Worm (Caenorhabditis elegans) whole organism, mixed stage, embryonic: Measurements from ENCODE around the gene C06E1.7.

Experiments
- M03D4.4 ChIP-seq: sonication (generic microtip); optimal IDR thresholded peaks from 2 replicates; lab custom pipeline; 2017; ENCODE audit warnings: mild to moderate bottlenecking, missing genetic modification characterization, missing compliant biosample characterization
- blmp-1 ChIP-seq: fragments of 150-350 bp; optimal IDR thresholded peaks from 2 replicates; lab custom pipeline; 2014; ENCODE audit warnings: missing biosample characterization, missing genetic modification characterization
- ceh-39 ChIP-seq: fragments of 150-350 bp; optimal IDR thresholded peaks from 2 replicates; lab custom pipeline; 2014; ENCODE audit warnings: missing biosample characterization, missing genetic modification characterization
- ceh-43 ChIP-seq: fragments of 200-800 bp; sonication (Bioruptor generic); optimal IDR thresholded peaks from 2 replicates; lab custom pipeline; 2018; ENCODE audit warnings: mild to moderate bottlenecking, missing genetic modification characterization, moderate library complexity, missing compliant biosample characterization
- ceh-83 ChIP-seq: fragments of 200-800 bp; sonication (Bioruptor generic); optimal IDR thresholded peaks from 2 replicates; lab custom pipeline; 2018; ENCODE audit warnings: mild to moderate bottlenecking, missing genetic modification characterization, missing compliant biosample characterization
- ces-1 ChIP-seq: fragments of 150-350 bp; optimal IDR thresholded peaks from 2 replicates; lab custom pipeline; 2014; ENCODE audit warnings: missing biosample characterization, missing genetic modification reagents, missing genetic modification characterization
- drap-1 ChIP-seq: fragments of 200-800 bp; sonication (Bioruptor generic); optimal IDR thresholded peaks from 3 replicates; lab custom pipeline; 2018; ENCODE audit warnings: mild to moderate bottlenecking, missing genetic modification characterization, missing compliant biosample characterization
- elt-1 ChIP-seq: sonication (generic microtip); optimal IDR thresholded peaks from 2 replicates; lab custom pipeline; 2017; ENCODE audit warnings: missing genetic modification characterization, mild to moderate bottlenecking, missing compliant biosample characterization, antibody characterized with exemption, moderate library complexity, borderline replicate concordance; ENCODE audit not compliant: insufficient read depth
- elt-3 ChIP-seq: fragments of 150-350 bp; optimal IDR thresholded peaks from 2 replicates; lab custom pipeline; 2014; ENCODE audit warnings: missing biosample characterization, missing genetic modification characterization
- ham-2 ChIP-seq: fragments of 200-800 bp; sonication (Bioruptor generic); optimal IDR thresholded peaks from 2 replicates; lab custom pipeline; 2018; ENCODE audit warnings: mild to moderate bottlenecking, missing genetic modification characterization, missing compliant biosample characterization
- hlh-1 ChIP-seq: fragments of 150-350 bp; optimal IDR thresholded peaks from 2 replicates; lab custom pipeline; 2014; ENCODE audit warnings: missing biosample characterization, missing genetic modification reagents, missing genetic modification characterization
- lin-13 ChIP-seq: fragments of 150-350 bp; optimal IDR thresholded peaks from 2 replicates; lab custom pipeline; 2014; ENCODE audit warnings: missing biosample characterization, missing genetic modification characterization
- lin-32 ChIP-seq: fragments of 200-800 bp; sonication (Bioruptor generic); optimal IDR thresholded peaks from 2 replicates; lab custom pipeline; 2018; ENCODE audit warnings: mild to moderate bottlenecking, missing genetic modification characterization, missing compliant biosample characterization
- lsy-2 ChIP-seq: fragments of 150-350 bp; optimal IDR thresholded peaks from 2 replicates; lab custom pipeline; 2014; ENCODE audit warnings: missing biosample characterization, missing genetic modification characterization
- mab-5 ChIP-seq: fragments of 150-350 bp; optimal IDR thresholded peaks from 2 replicates; lab custom pipeline; 2014; ENCODE audit warnings: missing biosample characterization, missing genetic modification characterization
- mep-1 ChIP-seq: fragments of 150-350 bp; optimal IDR thresholded peaks from 2 replicates; lab custom pipeline; 2017; ENCODE audit warnings: missing biosample characterization, missing genetic modification reagents, missing genetic modification characterization, inconsistent platforms
- mls-2 ChIP-seq: sonication (generic microtip); optimal IDR thresholded peaks from 2 replicates; lab custom pipeline; 2016; ENCODE audit warnings: mild to moderate bottlenecking, missing genetic modification characterization, moderate library complexity, missing compliant biosample characterization
- nhr-12 ChIP-seq: fragments of 150-350 bp; optimal IDR thresholded peaks from 2 replicates; lab custom pipeline; 2014; ENCODE audit warnings: missing biosample characterization, missing genetic modification characterization
- nhr-2 ChIP-seq: fragments of 150-350 bp; optimal IDR thresholded peaks from 2 replicates; lab custom pipeline; 2014; ENCODE audit warnings: missing biosample characterization, missing genetic modification characterization
- nhr-237 ChIP-seq: fragments of 150-350 bp; optimal IDR thresholded peaks from 2 replicates; lab custom pipeline; 2014; ENCODE audit warnings: missing biosample characterization, missing genetic modification characterization
- nhr-28 ChIP-seq: fragments of 150-350 bp; optimal IDR thresholded peaks from 2 replicates; lab custom pipeline; 2014; ENCODE audit warnings: missing biosample characterization, missing genetic modification characterization
- nhr-76 ChIP-seq: sonication (generic microtip); optimal IDR thresholded peaks from 2 replicates; lab custom pipeline; 2017; ENCODE audit warnings: missing biosample characterization, missing genetic modification characterization
- pha-4 ChIP-seq: fragments of 150-350 bp; optimal IDR thresholded peaks from 2 replicates; lab custom pipeline; 2018; ENCODE audit warnings: missing biosample characterization, missing genetic modification reagents, missing genetic modification characterization
- sem-2 ChIP-seq: fragments of 200-800 bp; sonication (Bioruptor generic); optimal IDR thresholded peaks from 2 replicates; lab custom pipeline; 2018; ENCODE audit warnings: mild to moderate bottlenecking, missing genetic modification characterization, missing compliant biosample characterization
- snpc-4 ChIP-seq: fragments of 150-350 bp; optimal IDR thresholded peaks from 2 replicates; lab custom pipeline; 2014; ENCODE audit warnings: missing biosample characterization, missing genetic modification characterization
- sptf-1 ChIP-seq: sonication (generic microtip); optimal IDR thresholded peaks from 2 replicates; lab custom pipeline; 2017; ENCODE audit warnings: mild to moderate bottlenecking, missing genetic modification characterization, moderate library complexity, missing compliant biosample characterization
- tbx-8 ChIP-seq: fragments of 200-800 bp; sonication (Bioruptor generic); optimal IDR thresholded peaks from 2 replicates; lab custom pipeline; 2018; ENCODE audit warnings: mild to moderate bottlenecking, missing genetic modification characterization, moderate library complexity, missing compliant biosample characterization
- unc-120 ChIP-seq: sonication (generic microtip); optimal IDR thresholded peaks from 2 replicates; lab custom pipeline; 2017; ENCODE audit warnings: missing genetic modification characterization, missing compliant biosample characterization; ENCODE audit not compliant: poor library complexity, severe bottlenecking
- unc-39 ChIP-seq: fragments of 150-350 bp; optimal IDR thresholded peaks from 2 replicates; lab custom pipeline; 2014; ENCODE audit warnings: missing biosample characterization, missing genetic modification characterization
- unc-62 ChIP-seq: fragments of 150-350 bp; optimal IDR thresholded peaks from 2 replicates; lab custom pipeline; 2014; ENCODE audit warnings: missing biosample characterization, missing genetic modification reagents, missing genetic modification characterization
- zip-8 ChIP-seq: fragments of 150-350 bp; optimal IDR thresholded peaks from 2 replicates; lab custom pipeline; 2014; ENCODE audit warnings: missing biosample characterization, missing genetic modification characterization
- ztf-11 ChIP-seq: fragments of 150-350 bp; optimal IDR thresholded peaks from 2 replicates; lab custom pipeline; 2014; ENCODE audit warnings: missing biosample characterization, missing genetic modification characterization

The C06E1.7 gene

DNA sequence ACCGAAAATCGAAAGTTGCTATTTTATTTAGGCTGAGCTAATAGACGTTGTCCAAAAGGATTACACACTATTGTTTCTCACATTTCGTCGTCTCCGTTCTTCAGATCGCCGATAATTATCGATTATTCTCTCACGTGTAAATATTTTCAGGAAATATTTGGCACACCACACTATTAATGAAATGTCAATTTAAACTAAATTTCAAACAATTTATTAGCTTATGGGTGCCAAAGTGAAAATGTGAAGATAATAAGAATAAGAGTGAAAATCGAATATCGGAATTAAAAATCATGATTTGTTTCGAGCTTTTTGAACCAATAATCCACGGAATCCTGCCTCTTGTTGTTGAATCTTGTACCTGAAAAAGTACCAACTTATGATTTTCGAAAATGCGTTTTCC, 23.1 kb upstream of the C06E1.7 start, which contains the start of gene C06E1.11:
Gene C06E1.11 (minus strand): TSS at position 101 of the 400 bp plus-strand sequence.
- TF ChIP-seq ham-2 (no peak), M03D4.4 (tag; lab: Kevin White, UChicago) (no peak), lsy-2 (no peak), nhr-12 (tag; lab: Kevin White, UChicago) (no peak), pha-4 (tag; lab: Kevin White, UChicago) (no peak), lin-32 (GFP tag; lab: Kevin White, UChicago) (no peak), ceh-39 (tag; lab: Kevin White, UChicago) (no peak), sem-2 (GFP tag; lab: Kevin White, UChicago) (no peak), ces-1 (GFP tag; lab: Kevin White, UChicago) (no peak), nhr-2 (no peak), elt-1 (tag; lab: Kevin White, UChicago) (no peak), elt-3 (no peak), nhr-76 (no peak), drap-1 (GFP tag; lab: Kevin White, UChicago) (no peak), blmp-1 (tag; lab: Kevin White, UChicago) (no peak)

DNA sequence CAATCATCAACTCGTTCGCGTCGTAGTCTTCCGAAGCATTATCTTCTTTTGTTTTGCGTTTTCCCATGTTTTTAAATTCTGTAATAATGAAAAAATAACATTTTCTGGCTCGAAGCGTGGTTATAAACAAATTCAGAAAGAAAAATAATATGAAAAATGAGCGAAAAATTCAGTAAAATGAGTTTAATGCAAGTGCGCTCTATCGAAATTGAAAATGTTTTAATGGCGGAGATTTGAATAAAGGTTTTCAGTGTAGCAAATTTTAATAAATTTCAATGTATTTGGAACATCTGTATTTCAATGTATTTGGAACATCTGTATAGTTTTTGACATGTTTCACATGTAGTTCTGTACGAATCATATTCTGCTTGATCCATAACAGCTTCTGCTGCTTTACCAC, 21.0 kb upstream of the C06E1.7 start, which contains the start of gene rha-2:
Gene rha-2 (minus strand): TSS at position 80 of the 400 bp plus-strand sequence.
- TF ChIP-seq ces-1 (GFP tag; lab: Kevin White, UChicago) (peak; percentile 83), ztf-11 (tag; lab: Kevin White, UChicago) (no peak), nhr-237 (tag; lab: Kevin White, UChicago) (peak; percentile 23), lsy-2 (peak; percentile 48), mab-5 (no peak)

DNA sequence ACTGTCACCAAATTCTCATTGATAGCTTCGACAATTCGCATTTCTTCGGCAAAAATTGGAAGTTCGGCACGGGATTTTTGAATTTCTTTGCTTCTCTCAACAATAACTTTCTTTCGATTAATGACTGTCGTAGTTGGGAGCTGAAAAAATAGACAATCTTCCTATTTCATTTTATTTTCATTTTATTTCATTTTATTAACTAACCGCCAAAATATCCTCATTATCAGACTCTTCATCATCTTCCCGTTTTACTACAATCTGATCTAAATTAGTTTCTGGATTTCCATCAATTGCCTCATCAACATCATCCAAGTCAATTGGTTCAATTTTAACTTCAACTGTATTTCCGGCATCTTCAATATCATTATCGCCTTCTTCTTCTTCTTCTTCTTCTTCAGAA, 20.1 kb upstream of the C06E1.7 start:
- TF ChIP-seq blmp-1 (tag; lab: Kevin White, UChicago), result no peak
- no peak for TF ChIP-seq drap-1 (GFP tag; lab: Kevin White, UChicago)
- TF ChIP-seq lin-13 (tag; lab: Kevin White, UChicago), result no peak
- TF ChIP-seq nhr-76, result no peak
- no peak for TF ChIP-seq ceh-83 (GFP tag; lab: Kevin White, UChicago)

DNA sequence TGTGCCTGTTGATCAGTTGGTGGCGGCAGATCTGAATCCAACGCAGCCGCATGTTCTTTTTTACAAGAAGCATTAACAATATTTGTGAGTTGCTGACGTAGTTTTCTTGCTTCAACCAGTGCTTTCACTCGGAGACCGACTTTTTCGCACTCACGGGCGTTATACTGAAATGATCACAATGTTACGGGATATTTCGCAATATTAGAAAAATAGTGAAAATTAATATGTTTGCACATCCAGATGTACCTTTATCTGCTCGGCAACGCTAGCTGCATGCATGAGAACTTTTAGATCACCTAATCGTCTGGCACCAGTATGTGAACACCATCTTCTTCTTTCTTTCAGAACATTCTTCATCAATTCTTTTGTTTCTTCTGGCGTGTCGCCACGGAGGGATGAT, 17.8 kb upstream of the C06E1.7 start:
- TF ChIP-seq ham-2 (no peak), lsy-2 (no peak), ces-1 (GFP tag; lab: Kevin White, UChicago) (no peak), mep-1 (tag; lab: Kevin White, UChicago) (no peak), lin-32 (GFP tag; lab: Kevin White, UChicago) (no peak), unc-62 (no peak), nhr-28 (tag; lab: Kevin White, UChicago) (no peak), ceh-39 (tag; lab: Kevin White, UChicago) (no peak), nhr-76 (no peak), blmp-1 (tag; lab: Kevin White, UChicago) (no peak), unc-120 (tag; lab: Kevin White, UChicago) (no peak), nhr-237 (tag; lab: Kevin White, UChicago) (no peak), ceh-43 (GFP tag; lab: Kevin White, UChicago) (no peak)

DNA sequence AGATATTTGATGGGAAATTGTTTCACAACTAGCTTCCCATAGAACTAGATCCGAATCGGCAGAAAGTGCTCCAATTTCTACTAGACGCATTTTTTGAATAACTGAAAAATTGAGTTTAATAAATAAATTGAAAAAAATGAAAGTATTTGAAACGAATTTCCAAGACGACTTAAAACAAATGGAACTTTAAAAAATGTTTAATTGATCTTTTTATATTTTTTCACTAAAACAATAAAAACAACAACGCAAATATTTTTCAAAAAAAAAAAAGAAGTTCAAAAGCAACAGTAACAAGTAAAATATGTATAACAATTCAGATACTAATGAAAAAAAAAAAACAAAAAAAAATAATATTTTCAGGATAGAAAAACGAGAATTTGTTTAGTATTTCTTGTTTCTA, 16.2 kb upstream of the C06E1.7 start, which contains the start of gene C06E1.9:
Gene C06E1.9 (minus strand): TSS at position 101 of the 400 bp plus-strand sequence.
- no peak for TF ChIP-seq unc-39 (tag; lab: Kevin White, UChicago)
- TF ChIP-seq elt-1 (tag; lab: Kevin White, UChicago), result no peak
- no peak for TF ChIP-seq tbx-8 (GFP tag; lab: Kevin White, UChicago)
- no peak for TF ChIP-seq unc-62
- TF ChIP-seq M03D4.4 (tag; lab: Kevin White, UChicago), result no peak
- TF ChIP-seq pha-4 (tag; lab: Kevin White, UChicago), result no peak
- TF ChIP-seq nhr-28 (tag; lab: Kevin White, UChicago), result no peak
- no peak for TF ChIP-seq ztf-11 (tag; lab: Kevin White, UChicago)
- TF ChIP-seq ceh-43 (GFP tag; lab: Kevin White, UChicago), result no peak
- TF ChIP-seq nhr-237 (tag; lab: Kevin White, UChicago), result no peak
- TF ChIP-seq nhr-2, result no peak
- no peak for TF ChIP-seq ceh-83 (GFP tag; lab: Kevin White, UChicago)
- no peak for TF ChIP-seq blmp-1 (tag; lab: Kevin White, UChicago)
- TF ChIP-seq, all 35 proteins: peak for 0

DNA sequence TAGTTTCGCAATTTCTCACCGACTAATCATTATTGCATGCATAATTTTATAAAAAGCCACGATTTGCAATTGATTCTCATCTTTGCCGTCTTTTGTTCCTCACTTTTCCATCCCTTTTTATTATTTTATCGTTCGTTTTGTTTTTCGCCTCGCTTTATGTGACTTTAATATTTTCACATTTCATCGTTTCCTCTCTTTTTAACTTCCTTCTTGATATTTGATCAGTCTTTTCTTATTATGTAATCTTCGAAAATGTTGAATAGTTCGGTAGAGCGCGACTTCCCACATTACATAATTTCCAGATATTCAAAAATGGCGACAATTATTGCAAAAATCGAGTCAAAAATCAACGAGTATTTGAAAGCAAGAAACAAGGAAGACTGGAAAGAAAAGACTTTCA, 12.0 kb upstream of the C06E1.7 start, which contains the start of gene C06E1.1:
Gene C06E1.1 (plus strand): TSS at position 301 of the 400 bp plus-strand sequence.
- no peak for TF ChIP-seq elt-1 (tag; lab: Kevin White, UChicago)
- no peak for TF ChIP-seq hlh-1 (tag; lab: Kevin White, UChicago)
- no peak for TF ChIP-seq mls-2 (tag; lab: Kevin White, UChicago)
- no peak for TF ChIP-seq lsy-2
- TF ChIP-seq lin-32 (GFP tag; lab: Kevin White, UChicago), result no peak
- TF ChIP-seq pha-4 (tag; lab: Kevin White, UChicago), result no peak
- no peak for TF ChIP-seq tbx-8 (GFP tag; lab: Kevin White, UChicago)
- no peak for TF ChIP-seq mep-1 (tag; lab: Kevin White, UChicago)
- TF ChIP-seq sptf-1, result no peak
- no peak for TF ChIP-seq nhr-237 (tag; lab: Kevin White, UChicago)
- no peak for TF ChIP-seq zip-8 (tag; lab: Kevin White, UChicago)
- TF ChIP-seq lin-13 (tag; lab: Kevin White, UChicago), result no peak
- no peak for TF ChIP-seq blmp-1 (tag; lab: Kevin White, UChicago)
- no peak for TF ChIP-seq sem-2 (GFP tag; lab: Kevin White, UChicago)
- no peak for TF ChIP-seq nhr-28 (tag; lab: Kevin White, UChicago)
- no peak for TF ChIP-seq snpc-4
- no peak for TF ChIP-seq unc-39 (tag; lab: Kevin White, UChicago)
- TF ChIP-seq elt-3, result no peak
- no peak for TF ChIP-seq unc-120 (tag; lab: Kevin White, UChicago)
